Worm (Caenorhabditis elegans): ENCODE measurements around the gene F13H8.11.

Gene F13H8.11

ce11 chrII:6241758-6242157 is 18.1 kb downstream of the F13H8.11 start, which contains the start of gene T24H7.8:
Gene T24H7.8 (plus strand): TSS chrII:6242058.
- TF ChIP-seq W03F9.2 (tag; optimal IDR thresholded peaks at IDR 0.05) = no peak
- no peak for TF ChIP-seq dao-5 (tag; optimal IDR thresholded peaks at IDR 0.05)
- no peak for TF ChIP-seq him-1 (tag; optimal IDR thresholded peaks at IDR 0.05)

- TF ChIP-seq W03F9.2 (tag; optimal IDR thresholded peaks at IDR 0.05) = no peak
- no peak for TF ChIP-seq dao-5 (tag; optimal IDR thresholded peaks at IDR 0.05)
- TF ChIP-seq him-1 (tag; optimal IDR thresholded peaks at IDR 0.05) = no peak
These were observed 23.5 kb downstream of the F13H8.11 start for ce11 chrII:6236093-6236945.

- TF ChIP-seq dao-5 (tag; optimal IDR thresholded peaks at IDR 0.05) = no peak
- no peak for TF ChIP-seq W03F9.2 (tag; optimal IDR thresholded peaks at IDR 0.05)
- no peak for TF ChIP-seq him-1 (tag; optimal IDR thresholded peaks at IDR 0.05)
These were observed 24.3 kb downstream of the F13H8.11 start, which contains the start of gene T24H7.9 for ce11 chrII:6235432-6236092. Gene T24H7.9 (minus strand): TSS chrII:6235505.

- TF ChIP-seq W03F9.2 (tag; optimal IDR thresholded peaks at IDR 0.05) = no peak
- no peak for TF ChIP-seq him-1 (tag; optimal IDR thresholded peaks at IDR 0.05)
- TF ChIP-seq dao-5 (tag; optimal IDR thresholded peaks at IDR 0.05) = no peak
These were observed 29.7 kb downstream of the F13H8.11 start for ce11 chrII:6230116-6230515.

- no peak for TF ChIP-seq dao-5 (tag; optimal IDR thresholded peaks at IDR 0.05)
- TF ChIP-seq W03F9.2 (tag; optimal IDR thresholded peaks at IDR 0.05) = no peak
- no peak for TF ChIP-seq him-1 (tag; optimal IDR thresholded peaks at IDR 0.05)
These were observed 32.8 kb downstream of the F13H8.11 start, which contains the start of gene srsy-2 for ce11 chrII:6226995-6227394. Gene srsy-2 (minus strand): TSS chrII:6227095.

- no peak for TF ChIP-seq W03F9.2 (tag; optimal IDR thresholded peaks at IDR 0.05)
- no peak for TF ChIP-seq dao-5 (tag; optimal IDR thresholded peaks at IDR 0.05)
- TF ChIP-seq him-1 (tag; optimal IDR thresholded peaks at IDR 0.05) = no peak
These were observed 36.1 kb downstream of the F13H8.11 start for ce11 chrII:6223755-6224154.

ce11 chrII:6222558-6222957 is 37.3 kb downstream of the F13H8.11 start, which contains the start of gene C30B5.6:
Gene C30B5.6 (minus strand): TSS chrII:6222658.
- TF ChIP-seq him-1 (tag; optimal IDR thresholded peaks at IDR 0.05) = no peak
- TF ChIP-seq W03F9.2 (tag; optimal IDR thresholded peaks at IDR 0.05) = no peak
- no peak for TF ChIP-seq dao-5 (tag; optimal IDR thresholded peaks at IDR 0.05)

- TF ChIP-seq W03F9.2 (tag; optimal IDR thresholded peaks at IDR 0.05) = no peak
These were observed 38.4 kb downstream of the F13H8.11 start for ce11 chrII:6221470-6221869.

ce11 chrII:6219346-6219745 is 40.5 kb downstream of the F13H8.11 start, which contains the start of gene mks-2:
Gene mks-2 (minus strand): TSS chrII:6219446.
- TF ChIP-seq dao-5 (tag; optimal IDR thresholded peaks at IDR 0.05) = no peak
- no peak for TF ChIP-seq W03F9.2 (tag; optimal IDR thresholded peaks at IDR 0.05)
- no peak for TF ChIP-seq him-1 (tag; optimal IDR thresholded peaks at IDR 0.05)

- TF ChIP-seq W03F9.2 (tag; optimal IDR thresholded peaks at IDR 0.05) (no peak), him-1 (tag; optimal IDR thresholded peaks at IDR 0.05) (no peak), dao-5 (tag; optimal IDR thresholded peaks at IDR 0.05) (no peak)
These were observed 51.7 kb downstream of the F13H8.11 start, which contains the start of gene daf-37 for ce11 chrII:6208116-6208515. Gene daf-37 (minus strand): TSS chrII:6208216.
